Fruit fly (Drosophila melanogaster) Kc167 (cell line): ENCODE data around the gene CG13912.

Experiments
- h ChIP-seq: fragments of >200 bp; optimal IDR thresholded peaks from 3 replicates; lab custom pipeline; 2018; ENCODE audit warnings: missing external identifiers
- psq ChIP-seq: fragments of >200 bp; optimal IDR thresholded peaks from 2 replicates; lab custom pipeline; 2017; ENCODE audit warnings: missing external identifiers

DNA sequence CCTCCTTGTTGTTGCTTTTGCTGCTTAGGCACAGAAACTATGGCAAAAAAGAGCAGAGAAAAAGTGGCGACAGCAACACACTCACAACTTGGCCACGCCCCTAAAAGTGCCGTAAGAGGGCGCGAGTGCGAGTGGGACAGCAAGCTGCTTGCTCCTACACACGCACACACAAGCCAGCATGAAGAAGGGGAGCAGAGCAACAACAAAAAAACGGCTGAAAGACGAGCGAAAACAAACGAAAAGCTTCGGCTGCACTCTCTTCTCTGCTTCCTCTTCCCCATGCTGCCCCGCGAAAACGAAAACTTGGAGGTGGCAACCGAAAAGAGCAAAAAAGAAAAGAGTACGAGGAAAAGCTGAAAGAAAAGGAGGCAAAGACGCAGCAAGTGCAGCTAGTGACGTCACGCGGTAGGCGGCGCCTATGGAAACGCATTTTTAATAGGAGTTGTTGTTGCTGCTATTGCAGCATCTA is 11.2 kb upstream of the CG13912 start:
- no peak for TF ChIP-seq psq (lab: Kevin White, UChicago)
- TF ChIP-seq h: no peak
